Fruit fly (Drosophila melanogaster) whole organism, wandering third instar larva: Measurements from ENCODE around the gene CG31948.

ENCODE experiments used
- Dfd ChIP-seq: fragments of >200 bp; optimal IDR thresholded peaks from 2 replicates; lab custom pipeline; 2017; ENCODE audit warnings: missing biosample characterization, missing genetic modification characterization
- Mio ChIP-seq: sonication (Bioruptor generic); optimal IDR thresholded peaks from 2 replicates; lab custom pipeline; 2016; ENCODE audit warnings: missing biosample characterization, missing genetic modification characterization
- Myc ChIP-seq: fragments of >200 bp; optimal IDR thresholded peaks from 2 replicates; lab custom pipeline; 2017
- OdsH ChIP-seq: fragments of 200-800 bp; sonication (Bioruptor generic); optimal IDR thresholded peaks from 2 replicates; lab custom pipeline; 2016; ENCODE audit warnings: missing biosample characterization, mild to moderate bottlenecking, missing genetic modification characterization
- br ChIP-seq: fragments of 200-800 bp; sonication (Bioruptor generic); optimal IDR thresholded peaks from 2 replicates; lab custom pipeline; 2016; ENCODE audit warnings: missing biosample characterization, missing genetic modification characterization
- dl ChIP-seq, 2 experiments: fragments of 175-275, 200-275 bp in 1 of 2; fragments of 200-275 bp in 1 of 2; sonication (Bioruptor generic); optimal IDR thresholded peaks; lab custom pipeline; 2018; ENCODE audit warnings: mild to moderate bottlenecking in 2 of 2, missing biosample characterization in 2 of 2, missing genetic modification characterization in 2 of 2, moderate library complexity in 2 of 2; ENCODE audit not compliant: partially characterized antibody in 2 of 2, insufficient read depth in 1 of 2
- foxo ChIP-seq, 2 experiments: fragments of 200-800 bp; sonication (Bioruptor generic); optimal IDR thresholded peaks; 2 replicates in 1 of 2; 3 replicates in 1 of 2; lab custom pipeline; 2016 to 2017; ENCODE audit warnings: missing biosample characterization in 2 of 2, missing genetic modification characterization in 2 of 2
- psq ChIP-seq: fragments of 200-800 bp; sonication (Bioruptor generic); optimal IDR thresholded peaks from 3 replicates; lab custom pipeline; 2017; ENCODE audit warnings: missing biosample characterization, mild to moderate bottlenecking, missing genetic modification characterization, moderate library complexity
- usp ChIP-seq: fragments of >200 bp; optimal IDR thresholded peaks from 2 replicates; lab custom pipeline; 2017; ENCODE audit warnings: missing biosample characterization, missing genetic modification characterization

- TF ChIP-seq br (GFP tag; lab: Kevin White, UChicago) (no peak), OdsH (GFP tag; lab: Kevin White, UChicago) (no peak), usp (GFP tag; lab: Kevin White, UChicago) (no peak), Myc (no peak), Dfd (GFP tag; lab: Kevin White, UChicago) (no peak), psq (GFP tag; lab: Kevin White, UChicago) (no peak), Mio (GFP tag; lab: Kevin White, UChicago) (no peak), foxo (GFP tag; optimal IDR thresholded peaks at IDR 0.05; lab: Kevin White, UChicago) (no peak), dl (GFP tag; optimal IDR thresholded peaks at IDR 0.05; lab: Kevin White, UChicago; ENCODE audit: insufficient read depth in 1 of 2, partially characterized antibody in 2 of 2) (no peak)
These were observed 37.3 kb upstream of the CG31948 start for dm6 chr2L:2453818-2454217.
